Worm (Caenorhabditis elegans) whole organism, early embryonic: ENCODE data around the gene F17E9.16.

ENCODE experiments used
- aly-1 ChIP-seq: sonication (generic microtip); optimal IDR thresholded peaks from 2 replicates; lab custom pipeline; 2016; ENCODE audit warnings: missing genetic modification characterization, missing compliant biosample characterization
- ama-1 ChIP-seq: fragments of 150-350 bp; optimal IDR thresholded peaks from 2 replicates; lab custom pipeline; 2014
- ceh-13 ChIP-seq: fragments of 200-800 bp; sonication (Bioruptor generic); optimal IDR thresholded peaks from 2 replicates; lab custom pipeline; 2018; ENCODE audit warnings: mild to moderate bottlenecking, missing genetic modification characterization, missing compliant biosample characterization
- ets-7 ChIP-seq: sonication (generic microtip); optimal IDR thresholded peaks from 2 replicates; lab custom pipeline; 2016; ENCODE audit warnings: missing genotype, missing genetic modification characterization, missing compliant biosample characterization
- flt-1 ChIP-seq: fragments of 200-800 bp; sonication (Bioruptor generic); IDR thresholded peaks from 2 replicates; pipeline ENCODE4 v1.3.6; 2022; ENCODE audit warnings: missing genetic modification characterization, missing compliant biosample characterization
- hmbx-1 ChIP-seq: sonication (generic microtip); optimal IDR thresholded peaks from 2 replicates; lab custom pipeline; 2016; ENCODE audit warnings: mild to moderate bottlenecking, missing genetic modification characterization, missing compliant biosample characterization
- hmg-4 ChIP-seq: fragments of 200-800 bp; sonication (Bioruptor generic); optimal IDR thresholded peaks from 2 replicates; lab custom pipeline; 2018; ENCODE audit warnings: mild to moderate bottlenecking, missing genetic modification characterization, missing compliant biosample characterization
- hnd-1 ChIP-seq: sonication (generic microtip); optimal IDR thresholded peaks from 2 replicates; lab custom pipeline; 2016; ENCODE audit warnings: missing genetic modification characterization, missing compliant biosample characterization
- tbx-11 ChIP-seq: fragments of 200-800 bp; sonication (Bioruptor generic); IDR thresholded peaks from 2 replicates; pipeline ENCODE4 v1.3.6; 2022; ENCODE audit warnings: missing genetic modification characterization, missing compliant biosample characterization
- tbx-37 ChIP-seq: fragments of 200-800 bp; sonication (Bioruptor generic); conservative IDR thresholded peaks from 2 replicates; pipeline ENCODE4 v1.3.6; 2022; ENCODE audit warnings: missing genetic modification reagents, missing genetic modification characterization, missing compliant biosample characterization
- tra-4 ChIP-seq: sonication (generic microtip); optimal IDR thresholded peaks from 2 replicates; lab custom pipeline; 2017; ENCODE audit warnings: missing genetic modification characterization, missing compliant biosample characterization

ce11 chrIV:8379278-8379677 is 27.1 kb downstream of the F17E9.16 start, which contains the start of gene nap-1:
- no peak for TF ChIP-seq ama-1 (lab: Kevin White, UChicago)
- TF ChIP-seq hmg-4 (GFP tag; lab: Kevin White, UChicago) = no peak
- no peak for TF ChIP-seq tbx-37 (GFP tag; lab: Robert Waterston, UW)
- no peak for TF ChIP-seq flt-1 (GFP tag; lab: Robert Waterston, UW)
- no peak for TF ChIP-seq tra-4 (tag; lab: Kevin White, UChicago)
- TF ChIP-seq hmbx-1 = no peak
- TF ChIP-seq ets-7 (tag; lab: Kevin White, UChicago) = no peak
- TF ChIP-seq hnd-1 (tag; lab: Kevin White, UChicago) = no peak
- no peak for TF ChIP-seq ceh-13 (GFP tag; lab: Kevin White, UChicago)
- no peak for TF ChIP-seq aly-1
- TF ChIP-seq tbx-11 (GFP tag; lab: Robert Waterston, UW) = no peak
